Fruit fly (Drosophila melanogaster) whole organism, adult: ENCODE measurements around the gene CG3690.
A peak's percentile ranks its signal among the peaks of the same experiment; 100 is the strongest.

Experiments used
- CG11617 ChIP-seq: fragments of 200-800 bp; sonication (Bioruptor generic); optimal IDR thresholded peaks from 2 replicates; lab custom pipeline; 2017; ENCODE audit warnings: mild to moderate bottlenecking, missing biosample characterization, missing genetic modification reagents, missing genetic modification characterization
- CG12768 ChIP-seq: fragments of 200-800 bp; sonication (Bioruptor generic); optimal IDR thresholded peaks from 2 replicates; lab custom pipeline; 2017; ENCODE audit warnings: missing biosample characterization, missing genetic modification characterization, mild to moderate bottlenecking, moderate library complexity, missing genetic modification reagents
- CG14711 ChIP-seq: fragments of 200-800 bp; sonication (Bioruptor generic); optimal IDR thresholded peaks from 2 replicates; lab custom pipeline; 2018; ENCODE audit warnings: missing biosample characterization, mild to moderate bottlenecking, missing genetic modification characterization, moderate library complexity
- CG1620 ChIP-seq: fragments of 200-800 bp; sonication (Bioruptor generic); optimal IDR thresholded peaks from 2 replicates; lab custom pipeline; 2016; ENCODE audit warnings: missing biosample characterization, missing genetic modification characterization
- CG33017 ChIP-seq: fragments of 200-800 bp; sonication (Bioruptor generic); optimal IDR thresholded peaks from 2 replicates; lab custom pipeline; 2018; ENCODE audit warnings: missing biosample characterization, mild to moderate bottlenecking, missing genetic modification characterization, moderate library complexity
- CG5204 ChIP-seq: fragments of 200-800 bp; sonication (Bioruptor generic); optimal IDR thresholded peaks from 2 replicates; lab custom pipeline; 2016; ENCODE audit warnings: missing biosample characterization, missing genetic modification characterization
- CG7045 ChIP-seq: fragments of 200-800 bp; sonication (Bioruptor generic); optimal IDR thresholded peaks from 2 replicates; lab custom pipeline; 2017; ENCODE audit warnings: missing biosample characterization, mild to moderate bottlenecking, missing genetic modification characterization
- CG7101 ChIP-seq: fragments of 200-800 bp; sonication (Bioruptor generic); optimal IDR thresholded peaks from 2 replicates; lab custom pipeline; 2018; ENCODE audit warnings: missing biosample characterization, mild to moderate bottlenecking, missing genetic modification characterization, moderate library complexity
- Clk ChIP-seq: fragments of 200-800 bp; sonication (Bioruptor generic); optimal IDR thresholded peaks from 2 replicates; lab custom pipeline; 2017; ENCODE audit warnings: missing biosample characterization, missing genetic modification characterization
- Crg-1 ChIP-seq: fragments of 200-800 bp; sonication (Bioruptor generic); optimal IDR thresholded peaks from 2 replicates; lab custom pipeline; 2016; ENCODE audit warnings: missing biosample characterization, missing genetic modification characterization
- Hr96 ChIP-seq: fragments of 200-800 bp; sonication (Bioruptor generic); optimal IDR thresholded peaks from 2 replicates; lab custom pipeline; 2016; ENCODE audit warnings: missing biosample characterization, missing genetic modification characterization
- Mnt ChIP-seq: fragments of 200-800 bp; sonication (Bioruptor generic); optimal IDR thresholded peaks from 2 replicates; lab custom pipeline; 2016; ENCODE audit warnings: missing biosample characterization, mild to moderate bottlenecking, missing genetic modification characterization
- bab1 ChIP-seq: fragments of 200-800 bp; sonication (Bioruptor generic); optimal IDR thresholded peaks from 3 replicates; lab custom pipeline; 2019; ENCODE audit warnings: missing biosample characterization, mild to moderate bottlenecking, missing genetic modification characterization, moderate library complexity
- cic ChIP-seq: fragments of 200-800 bp; sonication (Bioruptor generic); optimal IDR thresholded peaks from 2 replicates; lab custom pipeline; 2017; ENCODE audit warnings: missing biosample characterization, mild to moderate bottlenecking, missing genetic modification characterization, moderate library complexity
- cnc ChIP-seq, 2 experiments: fragments of >200 bp; optimal IDR thresholded peaks; 2 replicates each; lab custom pipeline; 2017
- kay ChIP-seq: fragments of 200-800 bp; sonication (Bioruptor generic); peaks from one replicate; lab custom pipeline; 2016; ENCODE audit warnings: missing biosample characterization, missing genetic modification characterization, borderline replicate concordance
- ovo ChIP-seq: fragments of 200-800 bp; sonication (Bioruptor generic); optimal IDR thresholded peaks from 2 replicates; lab custom pipeline; 2016; ENCODE audit warnings: missing biosample characterization, missing genetic modification characterization
- pad ChIP-seq: fragments of 200-800 bp; sonication (Bioruptor generic); optimal IDR thresholded peaks from 3 replicates; lab custom pipeline; 2017; ENCODE audit warnings: missing biosample characterization, missing genetic modification characterization, mild to moderate bottlenecking, moderate library complexity, missing genetic modification reagents
- tj ChIP-seq: fragments of 200-800 bp; sonication (Bioruptor generic); optimal IDR thresholded peaks from 3 replicates; lab custom pipeline; 2017; ENCODE audit warnings: missing biosample characterization, mild to moderate bottlenecking, missing genetic modification characterization, moderate library complexity
- toe ChIP-seq: fragments of 200-800 bp; sonication (Bioruptor generic); optimal IDR thresholded peaks from 2 replicates; lab custom pipeline; 2016; ENCODE audit warnings: missing biosample characterization, missing genetic modification characterization

CG3690 gene

DNA sequence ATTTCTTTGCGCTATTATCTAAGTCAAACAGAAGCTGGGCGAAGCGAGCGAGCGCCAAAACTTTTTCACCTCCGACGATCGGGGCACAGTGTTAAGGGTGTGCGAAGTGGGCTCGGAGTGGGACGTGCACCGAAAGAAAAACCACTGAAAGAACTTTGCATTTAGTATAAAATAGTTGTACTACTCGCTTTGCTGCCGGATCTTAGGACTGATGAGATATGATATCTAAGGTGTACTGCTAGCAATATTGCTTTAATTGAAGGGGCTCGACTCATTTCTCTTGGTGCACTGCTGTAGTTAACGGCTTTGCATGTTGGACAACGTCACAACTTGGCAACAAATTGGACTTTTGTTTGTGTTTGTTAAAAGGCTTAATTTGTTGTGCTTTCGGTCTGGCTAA, 2.1 kb upstream of the CG3690 start:
- no peak for TF ChIP-seq CG1620 (GFP tag; lab: Kevin White, UChicago)
- no peak for TF ChIP-seq CG14711 (tag; lab: Kevin White, UChicago)
- no peak for TF ChIP-seq Mnt (GFP tag; lab: Kevin White, UChicago)
- TF ChIP-seq CG5204 (GFP tag; lab: Kevin White, UChicago) = no peak

DNA sequence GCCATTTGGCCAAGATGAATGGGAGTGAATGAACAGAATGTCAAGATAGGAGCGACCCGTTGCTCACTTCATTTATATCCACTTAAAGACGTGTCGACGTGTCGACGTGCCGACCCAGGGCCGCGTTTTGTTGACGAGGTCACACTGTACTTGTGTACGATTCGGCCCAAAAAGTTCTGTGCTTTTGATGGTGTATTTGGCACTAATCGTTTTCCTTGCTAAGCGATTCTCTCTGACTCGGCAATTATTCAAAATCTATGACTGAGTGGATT, 3.5 kb downstream of the CG3690 start:
- TF ChIP-seq CG33017 (tag; lab: Kevin White, UChicago) = no peak
- TF ChIP-seq Clk (GFP tag; lab: Kevin White, UChicago) = no peak
- TF ChIP-seq CG14711 (tag; lab: Kevin White, UChicago) = no peak
- no peak for TF ChIP-seq CG7101 (tag; lab: Kevin White, UChicago)
- TF ChIP-seq CG7045 (GFP tag; lab: Kevin White, UChicago) = no peak
- TF ChIP-seq Mnt (GFP tag; lab: Kevin White, UChicago) = no peak
- no peak for TF ChIP-seq cnc (optimal IDR thresholded peaks at IDR 0.05; lab: Kevin White, UChicago)
- TF ChIP-seq pad = no peak
- no peak for TF ChIP-seq kay (GFP tag; lab: Kevin White, UChicago)
- no peak for TF ChIP-seq bab1 (GFP tag; lab: Kevin White, UChicago)
- TF ChIP-seq CG11617 (GFP tag; lab: Kevin White, UChicago) = no peak
- TF ChIP-seq Hr96 (GFP tag; lab: Kevin White, UChicago) = no peak
- no peak for TF ChIP-seq CG5204 (GFP tag; lab: Kevin White, UChicago)
- no peak for TF ChIP-seq Crg-1
- no peak for TF ChIP-seq CG12768
- TF ChIP-seq CG1620 (GFP tag; lab: Kevin White, UChicago) = no peak
- TF ChIP-seq toe (GFP tag; lab: Kevin White, UChicago) = no peak

DNA sequence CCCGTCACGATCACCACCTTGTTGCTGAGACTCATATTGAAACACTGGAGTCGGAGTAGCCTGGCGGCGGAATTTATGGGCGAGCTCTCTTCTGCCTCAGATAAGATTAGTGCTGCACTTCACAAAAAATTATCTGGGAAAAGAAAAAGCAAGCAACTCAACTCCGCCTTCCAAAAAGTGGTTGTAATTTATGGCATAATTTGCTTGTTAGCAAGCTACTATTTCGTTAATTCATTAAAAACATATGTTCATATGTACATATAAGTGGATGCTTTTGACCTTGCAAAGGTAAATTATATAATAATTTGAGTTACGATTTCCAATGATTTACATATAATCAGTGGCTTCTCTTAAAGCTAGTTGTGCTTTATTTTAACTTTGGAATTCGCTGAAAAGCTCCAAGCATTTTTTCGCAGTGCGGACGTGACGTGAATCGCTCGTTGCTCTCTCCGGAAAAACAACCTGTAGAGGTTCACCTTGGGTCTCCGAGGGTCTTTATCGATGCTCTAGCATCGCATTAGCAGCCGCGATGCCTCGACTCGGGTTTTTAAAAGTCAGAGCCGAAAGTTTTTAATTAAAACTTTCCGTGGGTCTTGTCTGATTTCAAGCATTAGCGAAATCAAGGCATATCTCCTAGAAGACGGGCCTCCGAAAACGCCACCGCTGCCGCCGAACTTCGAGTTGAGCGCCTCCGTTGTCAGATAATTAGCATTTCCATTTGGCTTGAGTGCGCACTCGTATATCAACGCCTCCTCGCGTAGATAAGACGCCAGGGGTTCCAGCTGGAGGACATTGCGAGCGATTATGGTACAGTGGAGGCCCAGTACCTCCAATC, 4.0 kb downstream of the CG3690 start, which contains the start of gene CG3699:
Gene CG3699 (minus strand): TSS at position 51 of the 835 bp plus-strand sequence.
- TF ChIP-seq toe (GFP tag; lab: Kevin White, UChicago) (peak; percentile 13), CG1620 (GFP tag; lab: Kevin White, UChicago) (no peak), bab1 (GFP tag; lab: Kevin White, UChicago) (no peak), CG11617 (GFP tag; lab: Kevin White, UChicago) (peak; percentile 54), CG7101 (tag; lab: Kevin White, UChicago) (peak; percentile 51), CG33017 (tag; lab: Kevin White, UChicago) (peak; percentile 17), Clk (GFP tag; lab: Kevin White, UChicago) (no peak), pad (peak; percentile 14), CG14711 (tag; lab: Kevin White, UChicago) (peak; percentile 3), ovo (no peak)

DNA sequence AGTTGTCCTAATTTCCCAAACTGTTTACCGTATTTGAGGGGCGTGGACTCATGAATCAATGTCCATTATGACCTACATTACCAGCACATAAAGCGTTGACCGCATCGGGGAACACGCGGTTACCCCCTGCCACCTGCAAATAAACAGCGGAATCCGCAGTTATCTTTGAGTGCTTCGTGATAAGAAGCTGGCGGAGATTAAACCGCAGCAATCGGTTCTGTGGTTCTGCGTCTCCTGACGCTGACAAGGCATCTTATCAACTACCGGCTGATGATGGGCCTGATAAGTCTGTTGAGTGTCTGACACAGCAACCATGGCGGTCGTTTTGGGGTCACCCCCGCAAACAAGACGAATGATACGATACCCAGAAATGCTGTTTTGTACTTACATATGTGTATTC, 5.5 kb downstream of the CG3690 start:
- TF ChIP-seq CG7101 (tag; lab: Kevin White, UChicago) = no peak
- peak; percentile 49 for TF ChIP-seq cic (GFP tag; lab: Kevin White, UChicago)
- no peak for TF ChIP-seq Hr96 (GFP tag; lab: Kevin White, UChicago)
- peak; percentile 35 for TF ChIP-seq CG12768
- peak; percentile 30 for TF ChIP-seq tj
- peak; percentile 38 for TF ChIP-seq Mnt (GFP tag; lab: Kevin White, UChicago)

DNA sequence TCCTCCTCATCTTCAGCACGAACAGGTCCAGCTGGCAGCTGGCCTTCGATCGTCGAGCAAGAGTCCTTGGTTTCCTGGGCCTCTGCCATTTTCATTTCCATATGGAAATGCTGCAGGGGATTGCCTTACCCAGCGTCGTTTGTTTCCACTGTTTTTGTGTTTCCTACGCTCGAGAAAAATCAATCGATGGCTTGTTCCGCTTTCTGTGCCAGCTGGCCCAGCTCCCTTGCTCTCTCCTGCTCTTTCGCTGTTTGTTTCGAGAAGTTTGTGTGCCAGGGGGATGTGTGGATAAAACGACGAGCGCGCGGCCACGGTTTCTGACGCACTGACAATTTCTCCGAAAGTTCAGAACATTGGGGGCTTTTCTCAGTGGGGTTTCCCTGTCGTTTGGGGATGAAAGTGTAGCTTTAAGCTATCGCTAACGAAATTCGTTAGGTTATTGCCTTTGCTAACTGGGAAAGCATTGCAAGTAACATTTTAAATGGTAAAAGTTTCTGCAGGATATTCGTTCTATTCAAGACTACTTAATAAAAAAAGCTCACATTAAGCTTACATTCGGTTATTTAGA, 6.2 kb downstream of the CG3690 start, which contains the start of gene CG3703:
Gene CG3703 (minus strand): TSS at position 328 of the 568 bp plus-strand sequence.
- TF ChIP-seq CG14711 (tag; lab: Kevin White, UChicago) (no peak), cic (GFP tag; lab: Kevin White, UChicago) (no peak), bab1 (GFP tag; lab: Kevin White, UChicago) (no peak), CG7045 (GFP tag; lab: Kevin White, UChicago) (no peak)

DNA sequence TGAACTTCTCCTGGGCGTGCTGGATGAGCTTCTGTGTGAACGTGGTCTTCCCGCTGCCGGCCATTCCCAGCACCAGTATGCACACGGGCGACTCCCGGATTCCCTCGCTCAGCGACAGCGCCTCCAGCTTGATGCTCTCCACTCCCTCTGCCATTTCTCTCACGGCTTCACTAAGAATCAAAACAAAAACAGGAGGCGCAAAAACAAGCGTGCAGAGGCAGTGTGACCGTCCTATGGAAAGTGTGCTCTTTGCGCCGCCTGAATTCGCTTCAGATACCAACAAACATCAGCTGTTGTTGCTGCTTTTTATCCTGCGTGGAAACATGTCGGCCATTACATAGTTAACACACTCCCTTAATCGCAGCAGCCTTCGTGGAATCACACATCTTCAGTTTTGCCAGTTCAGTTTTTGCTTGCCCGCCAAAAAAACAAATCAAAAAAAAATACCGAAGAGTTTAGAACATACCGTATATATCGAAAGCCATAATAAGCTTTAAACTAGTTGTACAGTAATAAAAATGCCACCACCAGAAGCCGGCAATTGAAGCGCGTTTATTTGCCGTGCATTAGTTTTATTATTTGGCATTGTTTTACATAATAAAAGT, 11.0 kb downstream of the CG3690 start, which contains the start of the genes CG3704 and mus81:
Gene CG3704 (minus strand): TSS at position 226 of the 605 bp plus-strand sequence.
Gene mus81 (plus strand): TSS at position 496 of the 605 bp plus-strand sequence.
- TF ChIP-seq pad (peak; percentile 15), CG14711 (tag; lab: Kevin White, UChicago) (peak; percentile 5), Mnt (GFP tag; lab: Kevin White, UChicago) (peak; percentile 68), CG7045 (GFP tag; lab: Kevin White, UChicago) (no peak), tj (peak; percentile 21)

DNA sequence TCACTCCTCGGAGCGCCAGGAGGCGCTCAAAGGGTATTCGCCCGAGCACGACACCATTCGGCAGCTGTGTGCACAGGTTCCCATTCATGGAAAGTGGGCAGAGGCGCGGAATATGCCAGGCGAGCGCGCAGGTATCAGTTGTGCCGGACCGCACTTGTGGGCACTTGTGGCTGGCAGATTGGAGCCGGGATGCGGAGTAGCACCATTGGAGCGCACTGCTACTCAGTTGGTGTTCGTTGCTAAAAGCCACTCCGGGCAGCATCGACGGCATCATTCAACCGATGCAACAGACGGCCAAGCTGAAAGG, 15.8 kb downstream of the CG3690 start:
- no peak for TF ChIP-seq Hr96 (GFP tag; lab: Kevin White, UChicago)
- no peak for TF ChIP-seq CG7101 (tag; lab: Kevin White, UChicago)
- no peak for TF ChIP-seq kay (GFP tag; lab: Kevin White, UChicago)
- no peak for TF ChIP-seq pad
- no peak for TF ChIP-seq cnc (optimal IDR thresholded peaks at IDR 0.05; lab: Kevin White, UChicago)
- TF ChIP-seq CG5204 (GFP tag; lab: Kevin White, UChicago) = no peak
- TF ChIP-seq cic (GFP tag; lab: Kevin White, UChicago) = no peak
- no peak for TF ChIP-seq toe (GFP tag; lab: Kevin White, UChicago)
- no peak for TF ChIP-seq CG12768
- TF ChIP-seq CG1620 (GFP tag; lab: Kevin White, UChicago) = no peak
- no peak for TF ChIP-seq CG14711 (tag; lab: Kevin White, UChicago)
